Fruit fly (Drosophila melanogaster) whole organism, wandering third instar larva: ENCODE data around the gene pelo.

Source experiments
- Abd-B ChIP-seq: fragments of >200 bp; optimal IDR thresholded peaks from 2 replicates; lab custom pipeline; 2017; ENCODE audit warnings: missing biosample characterization, missing genetic modification characterization
- CG32264 ChIP-seq: fragments of 200-800 bp; sonication (Bioruptor generic); optimal IDR thresholded peaks from 2 replicates; lab custom pipeline; 2016; ENCODE audit warnings: missing biosample characterization, missing genetic modification characterization
- CG9705 ChIP-seq: fragments of 200-800 bp; sonication (Bioruptor generic); optimal IDR thresholded peaks from 2 replicates; lab custom pipeline; 2018; ENCODE audit warnings: missing biosample characterization, mild to moderate bottlenecking, missing genetic modification characterization
- CrebA ChIP-seq: fragments of 200-800 bp; sonication (Bioruptor generic); optimal IDR thresholded peaks from 2 replicates; lab custom pipeline; 2016; ENCODE audit warnings: missing biosample characterization, mild to moderate bottlenecking, missing genetic modification characterization, borderline replicate concordance
- Dfd ChIP-seq: fragments of >200 bp; optimal IDR thresholded peaks from 2 replicates; lab custom pipeline; 2017; ENCODE audit warnings: missing biosample characterization, missing genetic modification characterization
- GATAd ChIP-seq: sonication (Bioruptor generic); optimal IDR thresholded peaks from 2 replicates; lab custom pipeline; 2016; ENCODE audit warnings: missing biosample characterization, missing genetic modification characterization
- HLH106 ChIP-seq: fragments of 200-800 bp; optimal IDR thresholded peaks from 3 replicates; lab custom pipeline; 2019; ENCODE audit warnings: missing biosample characterization, mild to moderate bottlenecking, missing genetic modification characterization, moderate library complexity
- Hnf4 ChIP-seq: fragments of 200-800 bp; sonication (Bioruptor generic); optimal IDR thresholded peaks from 2 replicates; lab custom pipeline; 2016; ENCODE audit warnings: missing biosample characterization, mild to moderate bottlenecking, missing genetic modification characterization
- Hr78 ChIP-seq: fragments of >200 bp; optimal IDR thresholded peaks from 2 replicates; lab custom pipeline; 2017; ENCODE audit warnings: missing biosample characterization, missing genetic modification characterization
- Hr83 ChIP-seq: fragments of 200-300 bp; sonication (Bioruptor generic); optimal IDR thresholded peaks from 2 replicates; lab custom pipeline; 2016; ENCODE audit warnings: missing biosample characterization, mild to moderate bottlenecking, missing genetic modification characterization, moderate library complexity; ENCODE audit not compliant: poor library complexity, severe bottlenecking
- Jra ChIP-seq: sonication (Bioruptor generic); optimal IDR thresholded peaks from 2 replicates; lab custom pipeline; 2016; ENCODE audit warnings: missing biosample characterization, missing genetic modification characterization
- Mio ChIP-seq: sonication (Bioruptor generic); optimal IDR thresholded peaks from 2 replicates; lab custom pipeline; 2016; ENCODE audit warnings: missing biosample characterization, missing genetic modification characterization
- Myc ChIP-seq: fragments of >200 bp; optimal IDR thresholded peaks from 2 replicates; lab custom pipeline; 2017
- N ChIP-seq: fragments of >200 bp; optimal IDR thresholded peaks from 2 replicates; lab custom pipeline; 2018; ENCODE audit warnings: missing biosample characterization, missing external identifiers, missing genetic modification characterization
- OdsH ChIP-seq: fragments of 200-800 bp; sonication (Bioruptor generic); optimal IDR thresholded peaks from 2 replicates; lab custom pipeline; 2016; ENCODE audit warnings: missing biosample characterization, mild to moderate bottlenecking, missing genetic modification characterization
- Rel ChIP-seq, 2 experiments: fragments of 200-800 bp; sonication (Bioruptor generic) in 1 of 2; optimal IDR thresholded peaks; 2 replicates in 1 of 2; 3 replicates in 1 of 2; lab custom pipeline; 2016 to 2019; ENCODE audit warnings: mild to moderate bottlenecking in 2 of 2, missing biosample characterization in 2 of 2, missing genetic modification characterization in 2 of 2, moderate library complexity in 1 of 2
- Vsx2 ChIP-seq: fragments of 200-300, 225-300 bp; sonication (Bioruptor generic); optimal IDR thresholded peaks from 2 replicates; lab custom pipeline; 2018; ENCODE audit warnings: missing biosample characterization, missing genetic modification characterization; ENCODE audit not compliant: partially characterized antibody
- br ChIP-seq: fragments of 200-800 bp; sonication (Bioruptor generic); optimal IDR thresholded peaks from 2 replicates; lab custom pipeline; 2016; ENCODE audit warnings: missing biosample characterization, missing genetic modification characterization
- brk ChIP-seq: fragments of 200-800 bp; sonication (Bioruptor generic); optimal IDR thresholded peaks from 2 replicates; lab custom pipeline; 2016; ENCODE audit warnings: missing biosample characterization, mild to moderate bottlenecking, missing genetic modification characterization
- dmrt93B ChIP-seq: fragments of 200-800 bp; sonication (Bioruptor generic); optimal IDR thresholded peaks from 2 replicates; lab custom pipeline; 2018; ENCODE audit warnings: missing biosample characterization, mild to moderate bottlenecking, missing genetic modification characterization
- dsf ChIP-seq: sonication (Bioruptor generic); optimal IDR thresholded peaks from 2 replicates; lab custom pipeline; 2016; ENCODE audit warnings: missing biosample characterization, missing genetic modification characterization, borderline replicate concordance
- foxo ChIP-seq, 2 experiments: fragments of 200-800 bp; sonication (Bioruptor generic); optimal IDR thresholded peaks; 2 replicates in 1 of 2; 3 replicates in 1 of 2; lab custom pipeline; 2016 to 2017; ENCODE audit warnings: missing biosample characterization in 2 of 2, missing genetic modification characterization in 2 of 2
- fru ChIP-seq: fragments of 200-800 bp; sonication (Bioruptor generic); optimal IDR thresholded peaks from 3 replicates; lab custom pipeline; 2016; ENCODE audit warnings: missing biosample characterization, mild to moderate bottlenecking, missing genetic modification characterization
- jim ChIP-seq: fragments of 175-275, 200-325 bp; sonication (Bioruptor generic); optimal IDR thresholded peaks from 2 replicates; lab custom pipeline; 2016; ENCODE audit warnings: missing biosample characterization, mild to moderate bottlenecking, missing genetic modification characterization
- lola ChIP-seq: fragments of >200 bp; optimal IDR thresholded peaks from 2 replicates; lab custom pipeline; 2017; ENCODE audit warnings: missing biosample characterization, missing genetic modification characterization
- pan ChIP-seq: fragments of >200 bp; optimal IDR thresholded peaks from 2 replicates; lab custom pipeline; 2017
- psq ChIP-seq: fragments of 200-800 bp; sonication (Bioruptor generic); optimal IDR thresholded peaks from 3 replicates; lab custom pipeline; 2017; ENCODE audit warnings: missing biosample characterization, mild to moderate bottlenecking, missing genetic modification characterization, moderate library complexity
- rgr ChIP-seq: fragments of 200-800 bp; sonication (Bioruptor generic); optimal IDR thresholded peaks from 3 replicates; lab custom pipeline; 2016; ENCODE audit warnings: missing biosample characterization, mild to moderate bottlenecking, missing genetic modification characterization
- sage ChIP-seq: fragments of 200-800 bp; sonication (Bioruptor generic); optimal IDR thresholded peaks from 2 replicates; lab custom pipeline; 2016; ENCODE audit warnings: missing biosample characterization, mild to moderate bottlenecking, missing genetic modification characterization
- sv ChIP-seq: fragments of 200-800 bp; sonication (Bioruptor generic); optimal IDR thresholded peaks from 3 replicates; lab custom pipeline; 2016; ENCODE audit warnings: missing biosample characterization, missing genetic modification characterization
- tai ChIP-seq: sonication (Bioruptor generic); optimal IDR thresholded peaks from 2 replicates; lab custom pipeline; 2016; ENCODE audit warnings: missing biosample characterization, missing genetic modification characterization
- usp ChIP-seq: fragments of >200 bp; optimal IDR thresholded peaks from 2 replicates; lab custom pipeline; 2017; ENCODE audit warnings: missing biosample characterization, missing genetic modification characterization
- woc ChIP-seq: sonication (Bioruptor generic); optimal IDR thresholded peaks from 2 replicates; lab custom pipeline; 2016; ENCODE audit warnings: missing biosample characterization, mild to moderate bottlenecking, missing genetic modification characterization

pelo gene

DNA sequence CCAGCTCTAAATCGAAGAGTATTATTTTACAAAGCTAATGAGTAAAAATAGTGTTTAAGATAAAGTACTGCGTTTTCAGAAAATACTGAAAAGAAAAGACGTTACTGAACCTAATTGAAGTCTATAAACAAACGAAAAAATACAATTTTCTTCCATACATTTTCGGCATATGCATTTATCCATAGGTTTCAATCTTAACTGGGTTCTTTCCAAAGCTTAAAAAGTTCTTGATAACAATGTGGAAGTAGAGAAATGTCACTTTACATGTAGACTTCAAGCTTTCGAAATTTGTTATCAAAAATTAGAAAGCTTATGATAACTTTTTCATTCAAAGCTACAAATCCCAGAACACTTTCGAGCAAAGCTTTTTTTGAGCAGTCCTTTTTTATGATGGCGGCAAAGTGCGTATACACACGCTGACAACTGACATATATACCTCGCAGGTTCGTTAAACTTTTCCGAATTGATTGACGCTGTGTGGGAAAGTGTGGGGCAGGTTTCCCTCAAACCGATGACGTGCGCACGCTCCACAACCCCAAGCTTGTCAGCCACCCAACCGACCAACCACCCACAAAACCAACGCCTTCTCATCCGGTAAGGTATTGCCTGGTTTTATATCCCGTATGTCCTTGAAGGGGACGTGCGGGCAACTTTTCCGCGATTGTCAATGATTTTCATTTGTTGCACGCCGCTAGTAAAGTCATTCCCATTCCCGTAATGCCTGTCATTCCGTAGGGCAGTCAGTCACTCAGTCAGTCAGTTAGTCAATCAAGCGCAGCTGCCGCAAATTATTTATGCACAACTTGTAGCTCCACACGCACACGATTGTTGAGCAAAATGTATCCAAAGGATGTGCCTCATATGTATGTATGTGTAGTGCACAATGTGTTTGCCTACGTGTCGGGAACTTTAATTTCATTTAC is 43.1 kb upstream of the pelo start:
- TF ChIP-seq psq, result no peak
- TF ChIP-seq Rel (GFP tag; optimal IDR thresholded peaks at IDR 0.05; lab: Kevin White, UChicago), result no peak
- TF ChIP-seq Rel (tag; optimal IDR thresholded peaks at IDR 0.05; lab: Kevin White, UChicago), result no peak
- no peak for TF ChIP-seq usp
- no peak for TF ChIP-seq sage (GFP tag; lab: Kevin White, UChicago)
- no peak for TF ChIP-seq Myc
- no peak for TF ChIP-seq CG9705
- no peak for TF ChIP-seq Mio (GFP tag; lab: Kevin White, UChicago)
- no peak for TF ChIP-seq GATAd (GFP tag; lab: Kevin White, UChicago)
- TF ChIP-seq lola (GFP tag; lab: Kevin White, UChicago), result no peak
- TF ChIP-seq Jra (GFP tag; lab: Kevin White, UChicago), result no peak
- TF ChIP-seq dmrt93B, result no peak
- no peak for TF ChIP-seq HLH106 (tag; lab: Kevin White, UChicago)
- no peak for TF ChIP-seq CG32264
- no peak for TF ChIP-seq dsf
- no peak for TF ChIP-seq fru (GFP tag; lab: Kevin White, UChicago)
- no peak for TF ChIP-seq Abd-B
- no peak for TF ChIP-seq CrebA
- TF ChIP-seq, all 38 proteins: peak for 0

- TF ChIP-seq usp (no peak), lola (GFP tag; lab: Kevin White, UChicago) (no peak), Hr78 (GFP tag; lab: Kevin White, UChicago) (no peak), Jra (GFP tag; lab: Kevin White, UChicago) (no peak), jim (no peak), HLH106 (tag; lab: Kevin White, UChicago) (peak; percentile 14), GATAd (GFP tag; lab: Kevin White, UChicago) (no peak), sage (GFP tag; lab: Kevin White, UChicago) (no peak), sv (GFP tag; lab: Kevin White, UChicago) (peak; percentile 25)
Observed at dm6 chr2L:9660516-9660920, 40.1 kb upstream of the pelo start.

DNA sequence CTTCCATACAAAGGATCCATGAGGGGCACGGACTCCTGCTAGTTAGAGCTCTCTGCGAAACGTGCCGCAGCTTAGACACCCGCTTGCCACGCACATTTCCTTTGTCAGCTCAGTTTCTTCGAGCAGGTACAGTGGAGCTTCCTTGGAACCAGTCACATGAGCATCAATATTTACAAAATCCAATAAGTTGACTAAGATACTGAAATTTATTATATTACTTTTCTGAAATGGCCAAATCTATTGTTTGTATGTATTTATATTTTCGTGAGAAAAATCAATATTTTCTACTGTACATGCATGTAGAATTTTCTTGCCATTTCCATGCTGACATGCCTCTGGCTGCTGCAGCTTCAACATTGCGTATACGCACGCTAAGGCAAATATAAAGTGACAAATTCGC is 37.6 kb upstream of the pelo start:
- TF ChIP-seq foxo (GFP tag; optimal IDR thresholded peaks at IDR 0.05; lab: Kevin White, UChicago) (no peak), Rel (GFP tag; optimal IDR thresholded peaks at IDR 0.05; lab: Kevin White, UChicago) (no peak), Rel (tag; optimal IDR thresholded peaks at IDR 0.05; lab: Kevin White, UChicago) (no peak), Mio (GFP tag; lab: Kevin White, UChicago) (no peak), jim (no peak), HLH106 (tag; lab: Kevin White, UChicago) (no peak), brk (GFP tag; lab: Kevin White, UChicago) (no peak), woc (no peak), OdsH (GFP tag; lab: Kevin White, UChicago) (no peak), dsf (no peak), Vsx2 (no peak), N (no peak), pan (lab: Kevin White, UChicago) (no peak), Hr83 (GFP tag; lab: Kevin White, UChicago) (no peak), psq (no peak), Jra (GFP tag; lab: Kevin White, UChicago) (no peak), Hnf4 (GFP tag; lab: Kevin White, UChicago) (no peak), br (GFP tag; lab: Kevin White, UChicago) (no peak)

dm6 chr2L:9669354-9669753 is 31.3 kb upstream of the pelo start:
- TF ChIP-seq tai (GFP tag; lab: Kevin White, UChicago), result no peak
- TF ChIP-seq dsf, result no peak
- TF ChIP-seq rgr (GFP tag; lab: Kevin White, UChicago), result no peak
- no peak for TF ChIP-seq Mio (GFP tag; lab: Kevin White, UChicago)
- no peak for TF ChIP-seq lola (GFP tag; lab: Kevin White, UChicago)
- TF ChIP-seq usp, result no peak
- TF ChIP-seq brk (GFP tag; lab: Kevin White, UChicago), result no peak
- no peak for TF ChIP-seq Dfd (GFP tag; lab: Kevin White, UChicago)
- no peak for TF ChIP-seq Abd-B
